Fruit fly (Drosophila melanogaster) whole organism, pupa: Measurements from ENCODE around the gene CG10970.
A peak's percentile ranks its signal among the peaks of the same experiment; 100 is the strongest.

Experiments used
- CG10348 ChIP-seq: fragments of 200-800 bp; sonication (Bioruptor generic); IDR thresholded peaks from 2 replicates; pipeline ENCODE4 v1.3.6; 2022; ENCODE audit warnings: missing biosample characterization, missing genetic modification characterization
- CG12605 ChIP-seq: fragments of 200-800 bp; sonication (Bioruptor generic); IDR thresholded peaks from 2 replicates; pipeline ENCODE4 v1.3.6; 2022; ENCODE audit warnings: missing biosample characterization, missing genetic modification characterization
- CG13204 ChIP-seq: fragments of 200-800 bp; sonication (Bioruptor generic); optimal IDR thresholded peaks from 2 replicates; lab custom pipeline; 2018; ENCODE audit warnings: missing biosample characterization, mild to moderate bottlenecking, missing genetic modification characterization, moderate library complexity
- CG14655 ChIP-seq: fragments of 200-800 bp; sonication (Bioruptor generic); optimal IDR thresholded peaks from 3 replicates; lab custom pipeline; 2017; ENCODE audit warnings: mild to moderate bottlenecking, missing biosample characterization, missing genetic modification reagents, missing genetic modification characterization
- CG15710 ChIP-seq: fragments of 200-800 bp; sonication (Bioruptor generic); optimal IDR thresholded peaks from 2 replicates; lab custom pipeline; 2018; ENCODE audit warnings: missing biosample characterization, mild to moderate bottlenecking, missing genetic modification characterization, moderate library complexity
- CG17806 ChIP-seq: fragments of 200-800 bp; sonication (Bioruptor generic); optimal IDR thresholded peaks from 2 replicates; lab custom pipeline; 2018; ENCODE audit warnings: missing biosample characterization, mild to moderate bottlenecking, missing genetic modification characterization, moderate library complexity
- CG32121 ChIP-seq: fragments of 200-800 bp; sonication (Bioruptor generic); IDR thresholded peaks from 2 replicates; pipeline ENCODE4 v1.3.6; 2022; ENCODE audit warnings: missing biosample characterization, missing genetic modification characterization
- CG34367 ChIP-seq: fragments of 200-800 bp; sonication (Bioruptor generic); optimal IDR thresholded peaks from 2 replicates; lab custom pipeline; 2018; ENCODE audit warnings: missing biosample characterization, mild to moderate bottlenecking, missing genetic modification characterization
- CG4496 ChIP-seq: fragments of 200-800 bp; sonication (Bioruptor generic); IDR thresholded peaks from 3 replicates; pipeline ENCODE4 v1.3.6; 2022; ENCODE audit warnings: missing biosample characterization, missing genetic modification characterization
- CG8159 ChIP-seq: fragments of 200-800 bp; sonication (Bioruptor generic); optimal IDR thresholded peaks from 3 replicates; lab custom pipeline; 2018; ENCODE audit warnings: missing biosample characterization, mild to moderate bottlenecking, missing genetic modification characterization, moderate library complexity
- CG8301 ChIP-seq: fragments of 200-800 bp; sonication (Bioruptor generic); optimal IDR thresholded peaks from 2 replicates; lab custom pipeline; 2018; ENCODE audit warnings: missing biosample characterization, mild to moderate bottlenecking, missing genetic modification characterization
- CG9948 ChIP-seq: fragments of 200-800 bp; sonication (Bioruptor generic); optimal IDR thresholded peaks from 2 replicates; lab custom pipeline; 2018; ENCODE audit warnings: missing biosample characterization, mild to moderate bottlenecking, missing genetic modification characterization, moderate library complexity
- D1 ChIP-seq: fragments of 200-800 bp; sonication (Bioruptor generic); optimal IDR thresholded peaks from 2 replicates; lab custom pipeline; 2018; ENCODE audit warnings: missing biosample characterization, mild to moderate bottlenecking, missing genetic modification characterization, moderate library complexity
- EcR ChIP-seq: fragments of 200-800 bp; sonication (Bioruptor generic); optimal IDR thresholded peaks from 3 replicates; lab custom pipeline; 2019; ENCODE audit warnings: missing biosample characterization, missing genetic modification characterization, mild to moderate bottlenecking, moderate library complexity, missing genetic modification reagents
- Ets98B ChIP-seq: fragments of 200-800 bp; sonication (Bioruptor generic); IDR thresholded peaks from 2 replicates; pipeline ENCODE4 v1.3.6; 2022; ENCODE audit warnings: missing biosample characterization, missing genetic modification characterization
- Pif1A ChIP-seq: fragments of 200-800 bp; sonication (Bioruptor generic); optimal IDR thresholded peaks from 3 replicates; lab custom pipeline; 2016; ENCODE audit warnings: missing biosample characterization, missing genetic modification characterization
- Pif1B ChIP-seq: fragments of 200-800 bp; sonication (Bioruptor generic); optimal IDR thresholded peaks from 3 replicates; lab custom pipeline; 2016; ENCODE audit warnings: missing biosample characterization, missing genetic modification characterization
- Snoo ChIP-seq: fragments of 200-800 bp; sonication (Bioruptor generic); optimal IDR thresholded peaks from 3 replicates; lab custom pipeline; 2017; ENCODE audit warnings: missing biosample characterization, mild to moderate bottlenecking, missing genetic modification characterization, inconsistent platforms
- fd96Ca ChIP-seq: fragments of 200-800 bp; sonication (Bioruptor generic); IDR thresholded peaks from 3 replicates; pipeline ENCODE4 v1.3.6; 2022; ENCODE audit warnings: missing biosample characterization, missing genetic modification characterization
- gl ChIP-seq: fragments of 200-800 bp; sonication (Bioruptor generic); optimal IDR thresholded peaks from 2 replicates; lab custom pipeline; 2018; ENCODE audit warnings: missing biosample characterization, mild to moderate bottlenecking, missing genetic modification characterization
- rn ChIP-seq: fragments of 200-800 bp; sonication (Bioruptor generic); IDR thresholded peaks from 2 replicates; pipeline ENCODE4 v1.3.6; 2022; ENCODE audit warnings: missing biosample characterization, missing genetic modification characterization

CG10970 gene

DNA sequence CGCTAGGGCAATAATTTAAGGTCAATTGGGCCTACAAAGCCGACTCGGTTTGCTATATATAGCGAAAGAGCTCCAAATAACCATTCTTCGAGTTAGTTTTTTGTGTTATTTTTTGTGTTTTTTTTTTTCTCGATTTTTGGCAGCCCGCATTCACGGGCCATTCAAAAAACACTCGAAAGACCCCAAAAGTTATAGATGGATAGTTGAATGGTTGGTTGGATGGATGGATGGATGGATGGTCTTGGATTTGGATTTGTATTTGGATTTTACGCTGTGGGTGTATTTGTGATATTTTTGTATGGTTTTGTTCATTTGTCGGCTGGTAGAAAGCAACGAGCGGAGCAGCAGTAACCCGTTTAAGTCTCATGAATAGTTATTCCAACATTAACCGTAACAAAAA is 7.2 kb downstream of the CG10970 start:
- TF ChIP-seq Pif1A (no peak), rn (GFP tag; lab: Robert Waterston, UW) (no peak), CG4496 (GFP tag; lab: Robert Waterston, UW) (no peak), Snoo (tag; lab: Kevin White, UChicago) (no peak), CG34367 (tag; lab: Kevin White, UChicago) (no peak), CG9948 (tag; lab: Kevin White, UChicago) (no peak), CG8159 (no peak), CG32121 (GFP tag; lab: Robert Waterston, UW) (no peak), CG12605 (GFP tag; lab: Robert Waterston, UW) (no peak), CG10348 (GFP tag; lab: Robert Waterston, UW) (no peak), fd96Ca (GFP tag; lab: Robert Waterston, UW) (no peak), CG14655 (GFP tag; lab: Kevin White, UChicago) (no peak), gl (tag; lab: Kevin White, UChicago) (no peak), D1 (tag; lab: Kevin White, UChicago) (no peak), CG13204 (GFP tag; lab: Kevin White, UChicago) (no peak), CG17806 (tag; lab: Kevin White, UChicago) (no peak), EcR (no peak), Ets98B (GFP tag; lab: Robert Waterston, UW) (no peak), CG8301 (tag; lab: Kevin White, UChicago) (no peak), CG15710 (no peak)

DNA sequence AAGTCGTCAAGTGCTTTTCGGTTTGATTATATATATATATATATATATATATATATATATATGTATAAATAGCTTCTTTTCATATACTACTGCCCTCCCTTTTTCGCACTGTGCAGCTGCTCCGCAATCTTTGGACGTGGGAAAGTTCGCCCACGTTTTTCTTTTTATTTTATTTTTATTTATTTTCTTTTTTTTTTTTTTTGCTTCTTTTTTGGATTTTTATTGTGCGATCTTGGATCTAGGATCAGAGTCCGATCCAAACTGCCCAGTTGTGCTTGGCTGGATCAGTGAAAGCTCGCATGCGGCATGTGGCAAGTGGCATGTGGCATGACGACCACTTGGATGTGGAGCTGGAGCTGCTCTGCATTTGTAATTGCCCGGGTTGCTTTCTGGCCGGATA is 7.8 kb downstream of the CG10970 start:
- TF ChIP-seq CG32121 (GFP tag; lab: Robert Waterston, UW): no peak
- no peak for TF ChIP-seq Pif1B (GFP tag; lab: Kevin White, UChicago)
- TF ChIP-seq CG12605 (GFP tag; lab: Robert Waterston, UW): no peak
- no peak for TF ChIP-seq Pif1A
- no peak for TF ChIP-seq fd96Ca (GFP tag; lab: Robert Waterston, UW)
- no peak for TF ChIP-seq CG10348 (GFP tag; lab: Robert Waterston, UW)
- TF ChIP-seq CG8159: no peak
- no peak for TF ChIP-seq CG17806 (tag; lab: Kevin White, UChicago)
- TF ChIP-seq CG9948 (tag; lab: Kevin White, UChicago): no peak
- no peak for TF ChIP-seq Snoo (tag; lab: Kevin White, UChicago)
- no peak for TF ChIP-seq gl (tag; lab: Kevin White, UChicago)
- no peak for TF ChIP-seq rn (GFP tag; lab: Robert Waterston, UW)
- no peak for TF ChIP-seq CG4496 (GFP tag; lab: Robert Waterston, UW)
- no peak for TF ChIP-seq CG34367 (tag; lab: Kevin White, UChicago)
- no peak for TF ChIP-seq CG15710
- TF ChIP-seq D1 (tag; lab: Kevin White, UChicago): no peak
- TF ChIP-seq EcR: no peak
- no peak for TF ChIP-seq CG8301 (tag; lab: Kevin White, UChicago)
- TF ChIP-seq CG14655 (GFP tag; lab: Kevin White, UChicago): no peak
- TF ChIP-seq, all 21 proteins: peak for 0

DNA sequence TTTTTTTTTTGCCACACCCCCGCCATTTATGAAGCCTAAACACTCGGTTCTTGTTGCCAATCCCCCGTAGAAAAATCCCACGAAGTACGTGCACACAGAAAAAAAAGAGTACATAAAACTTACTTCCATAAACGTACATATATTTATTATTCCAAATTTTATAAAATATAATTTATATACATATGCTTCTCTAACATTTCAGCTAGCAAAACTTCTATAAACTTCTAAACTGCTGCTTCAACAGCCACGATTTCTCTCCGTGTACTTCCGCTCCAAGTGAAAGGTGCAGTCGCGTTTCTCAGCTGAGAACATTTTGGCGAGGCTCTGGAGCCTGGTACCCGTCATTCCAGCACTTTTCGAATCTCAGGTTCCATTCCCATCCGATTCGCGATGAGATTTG is 8.5 kb downstream of the CG10970 start:
- TF ChIP-seq CG32121 (GFP tag; lab: Robert Waterston, UW): peak; percentile 74
- no peak for TF ChIP-seq CG34367 (tag; lab: Kevin White, UChicago)
- no peak for TF ChIP-seq CG10348 (GFP tag; lab: Robert Waterston, UW)
- TF ChIP-seq Pif1B (GFP tag; lab: Kevin White, UChicago): peak; percentile 73
- TF ChIP-seq CG9948 (tag; lab: Kevin White, UChicago): peak; percentile 38
- peak; percentile 40 for TF ChIP-seq CG8159
- TF ChIP-seq fd96Ca (GFP tag; lab: Robert Waterston, UW): peak; percentile 73
- TF ChIP-seq CG13204 (GFP tag; lab: Kevin White, UChicago): no peak
- peak; percentile 44 for TF ChIP-seq Snoo (tag; lab: Kevin White, UChicago)
- peak; percentile 37 for TF ChIP-seq CG8301 (tag; lab: Kevin White, UChicago)
- TF ChIP-seq CG4496 (GFP tag; lab: Robert Waterston, UW): peak; percentile 83
- TF ChIP-seq Ets98B (GFP tag; lab: Robert Waterston, UW): peak; percentile 61
- peak; percentile 5; the same call in 1 of the 2 replicates for TF ChIP-seq rn (GFP tag; lab: Robert Waterston, UW)
- no peak for TF ChIP-seq gl (tag; lab: Kevin White, UChicago)
- no peak for TF ChIP-seq EcR
- TF ChIP-seq Pif1A: peak; percentile 29
- peak; percentile 72 for TF ChIP-seq CG12605 (GFP tag; lab: Robert Waterston, UW)
- TF ChIP-seq CG15710: peak; percentile 57
- peak; percentile 45 for TF ChIP-seq CG14655 (GFP tag; lab: Kevin White, UChicago)
- peak; percentile 26 for TF ChIP-seq CG17806 (tag; lab: Kevin White, UChicago)
- no peak for TF ChIP-seq D1 (tag; lab: Kevin White, UChicago)

DNA sequence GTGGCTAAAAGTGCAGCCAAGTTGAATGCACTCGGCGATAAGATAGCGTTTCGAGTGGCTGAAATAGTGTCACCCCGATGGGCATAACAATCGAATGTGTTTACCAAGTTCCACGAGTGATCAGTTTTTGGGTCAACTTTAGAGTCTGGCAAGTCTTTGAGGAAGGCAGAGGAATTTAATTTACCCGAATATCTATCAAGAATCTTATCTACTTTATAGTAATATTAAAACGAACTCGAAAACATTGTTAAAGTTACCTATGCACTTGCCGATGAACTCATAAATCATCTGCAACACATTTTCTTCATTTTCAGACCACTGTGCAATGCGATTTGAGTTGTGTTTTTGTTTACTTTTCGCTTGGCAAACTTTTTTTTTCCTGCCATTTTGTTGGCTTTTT is 9.9 kb downstream of the CG10970 start:
- TF ChIP-seq CG32121 (GFP tag; lab: Robert Waterston, UW): peak; percentile 48
- no peak for TF ChIP-seq gl (tag; lab: Kevin White, UChicago)
- peak; percentile 12; the same call in 1 of the 2 replicates for TF ChIP-seq Ets98B (GFP tag; lab: Robert Waterston, UW)
- TF ChIP-seq CG14655 (GFP tag; lab: Kevin White, UChicago): peak; percentile 32
- TF ChIP-seq fd96Ca (GFP tag; lab: Robert Waterston, UW): peak; percentile 31; the same call in 1 of the 3 replicates
- TF ChIP-seq CG4496 (GFP tag; lab: Robert Waterston, UW): no peak
- no peak for TF ChIP-seq CG17806 (tag; lab: Kevin White, UChicago)
- TF ChIP-seq CG10348 (GFP tag; lab: Robert Waterston, UW): no peak
- no peak for TF ChIP-seq CG12605 (GFP tag; lab: Robert Waterston, UW)
- TF ChIP-seq EcR: peak; percentile 62
- TF ChIP-seq CG13204 (GFP tag; lab: Kevin White, UChicago): no peak
- TF ChIP-seq D1 (tag; lab: Kevin White, UChicago): no peak
- peak; percentile 46 for TF ChIP-seq CG8159
- TF ChIP-seq rn (GFP tag; lab: Robert Waterston, UW): no peak
- TF ChIP-seq Pif1A: peak; percentile 53
- TF ChIP-seq CG34367 (tag; lab: Kevin White, UChicago): no peak
- TF ChIP-seq Pif1B (GFP tag; lab: Kevin White, UChicago): peak; percentile 22
- peak; percentile 3 for TF ChIP-seq CG15710
- peak; percentile 28 for TF ChIP-seq CG8301 (tag; lab: Kevin White, UChicago)
- TF ChIP-seq CG9948 (tag; lab: Kevin White, UChicago): peak; percentile 6
- no peak for TF ChIP-seq Snoo (tag; lab: Kevin White, UChicago)
